Worm (Caenorhabditis elegans): ENCODE measurements around the gene mdt-29.
A peak's percentile ranks its signal among the peaks of the same experiment; 100 is the strongest.

Gene mdt-29

DNA sequence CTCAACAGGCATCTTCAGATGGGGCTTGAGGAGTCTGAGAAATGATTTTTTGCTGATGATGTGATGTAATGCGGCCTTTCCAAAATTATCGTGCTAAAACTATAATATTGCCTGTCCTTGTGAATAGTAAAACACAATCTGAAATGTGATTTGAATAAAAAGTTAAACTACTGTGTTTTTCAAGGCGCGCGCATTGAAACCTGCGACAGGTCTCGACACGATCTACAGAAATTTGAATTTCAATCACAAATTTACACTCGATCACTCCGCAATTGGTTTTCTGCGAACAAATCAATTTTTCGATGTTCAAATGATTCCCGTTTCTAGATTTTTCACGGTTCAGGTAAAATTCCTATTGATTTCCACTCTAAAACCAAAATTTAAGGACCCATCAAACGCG is 17.3 kb upstream of the mdt-29 start, which contains the start of gene toca-2:
Gene toca-2 (plus strand): TSS at position 208 of the 400 bp plus-strand sequence.
- no peak for TF ChIP-seq hif-1 (tag; optimal IDR thresholded peaks at IDR 0.05)
- peak; percentile 44 for TF ChIP-seq aha-1 (tag)

- TF ChIP-seq nhr-11 (tag; optimal IDR thresholded peaks at IDR 0.05), result no peak
- TF ChIP-seq aha-1 (tag), result peak; percentile 64
- TF ChIP-seq set-16 (GFP tag; IDR thresholded peaks at IDR 0.05), result peak; percentile 69
Observed at ce11 chrIII:13759691-13760090, 13.3 kb upstream of the mdt-29 start.

ce11 chrIII:13761022-13761421 is 12.0 kb upstream of the mdt-29 start:
- TF ChIP-seq lin-39 (tag; optimal IDR thresholded peaks at IDR 0.05) (no peak), zfp-3 (GFP tag; conservative IDR thresholded peaks at IDR 0.05) (0 out of 2 replicates have a peak, but pooled peaks have one; percentile 17), set-16 (GFP tag; IDR thresholded peaks at IDR 0.05) (peak; percentile 77), aha-1 (tag) (peak; percentile 77), gei-8 (GFP tag; optimal IDR thresholded peaks at IDR 0.05) (no peak), D1046.2 (GFP tag; IDR thresholded peaks at IDR 0.05) (0 out of 2 replicates have a peak, but pooled peaks have one; percentile 28)

DNA sequence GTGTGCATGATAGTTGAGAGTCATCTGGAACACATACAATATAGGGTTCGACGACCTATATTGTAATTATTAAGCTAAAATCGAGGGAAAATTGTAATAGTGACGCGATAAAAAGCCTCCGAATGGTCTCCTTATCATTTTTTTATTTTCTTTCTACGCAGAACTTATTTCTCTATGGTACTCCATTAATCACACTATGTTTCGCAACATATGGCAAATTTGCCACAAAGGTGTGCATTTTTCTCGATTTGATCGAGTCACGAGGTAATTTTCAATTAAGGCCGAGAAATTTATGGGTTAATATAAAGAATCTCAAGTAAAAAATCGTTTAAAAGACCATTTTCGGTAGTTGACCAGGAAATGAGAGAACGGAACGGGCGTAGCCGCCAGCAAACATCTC is 10.9 kb upstream of the mdt-29 start, which contains the start of gene dbn-1:
Gene dbn-1 (minus strand): TSS at position 24 of the 400 bp plus-strand sequence.
- TF ChIP-seq hmg-1.1 (GFP tag; IDR thresholded peaks at IDR 0.05) (no peak), pqm-1 (tag; optimal IDR thresholded peaks at IDR 0.05) (peak; percentile 77), nhr-76 (tag; optimal IDR thresholded peaks at IDR 0.05) (no peak), Y48G9A.11 (GFP tag; IDR thresholded peaks at IDR 0.05) (no peak), lsy-2 (tag; optimal IDR thresholded peaks at IDR 0.05) (peak in 1 of 2 experiments; percentile 37), gei-8 (GFP tag; optimal IDR thresholded peaks at IDR 0.05) (no peak), tra-1 (GFP tag; IDR thresholded peaks at IDR 0.05) (no peak), aha-1 (tag) (peak; percentile 91), nhr-28 (tag; optimal IDR thresholded peaks at IDR 0.05) (peak; percentile 70), mep-1 (tag; optimal IDR thresholded peaks at IDR 0.05) (peak; percentile 37), mdl-1 (tag; optimal IDR thresholded peaks at IDR 0.05) (no peak), daf-16 (GFP tag; optimal IDR thresholded peaks at IDR 0.05) (no peak), daf-16 (tag; optimal IDR thresholded peaks at IDR 0.05) (peak; percentile 45), nhr-42 (GFP tag; IDR thresholded peaks at IDR 0.05) (no peak), hlh-11 (tag; optimal IDR thresholded peaks at IDR 0.05) (peak; percentile 56), cey-2 (tag; optimal IDR thresholded peaks at IDR 0.05; ENCODE audit: borderline replicate concordance, insufficient read depth) (no peak), rbr-2 (tag; optimal IDR thresholded peaks at IDR 0.05) (no peak), hlh-30 (tag; optimal IDR thresholded peaks at IDR 0.05; ENCODE audit: insufficient read depth) (peak; percentile 58), php-3 (GFP tag; IDR thresholded peaks at IDR 0.05) (0 out of 2 replicates have a peak, but pooled peaks have one; percentile 50), D1046.2 (GFP tag; IDR thresholded peaks at IDR 0.05) (no peak), mxl-2 (GFP tag; conservative IDR thresholded peaks at IDR 0.05) (no peak), nhr-77 (tag; optimal IDR thresholded peaks at IDR 0.05) (peak; percentile 8), dve-1 (tag; optimal IDR thresholded peaks at IDR 0.05; ENCODE audit: insufficient read depth) (peak; percentile 61), mdt-29 (GFP tag; IDR thresholded peaks at IDR 0.05) (no peak)

DNA sequence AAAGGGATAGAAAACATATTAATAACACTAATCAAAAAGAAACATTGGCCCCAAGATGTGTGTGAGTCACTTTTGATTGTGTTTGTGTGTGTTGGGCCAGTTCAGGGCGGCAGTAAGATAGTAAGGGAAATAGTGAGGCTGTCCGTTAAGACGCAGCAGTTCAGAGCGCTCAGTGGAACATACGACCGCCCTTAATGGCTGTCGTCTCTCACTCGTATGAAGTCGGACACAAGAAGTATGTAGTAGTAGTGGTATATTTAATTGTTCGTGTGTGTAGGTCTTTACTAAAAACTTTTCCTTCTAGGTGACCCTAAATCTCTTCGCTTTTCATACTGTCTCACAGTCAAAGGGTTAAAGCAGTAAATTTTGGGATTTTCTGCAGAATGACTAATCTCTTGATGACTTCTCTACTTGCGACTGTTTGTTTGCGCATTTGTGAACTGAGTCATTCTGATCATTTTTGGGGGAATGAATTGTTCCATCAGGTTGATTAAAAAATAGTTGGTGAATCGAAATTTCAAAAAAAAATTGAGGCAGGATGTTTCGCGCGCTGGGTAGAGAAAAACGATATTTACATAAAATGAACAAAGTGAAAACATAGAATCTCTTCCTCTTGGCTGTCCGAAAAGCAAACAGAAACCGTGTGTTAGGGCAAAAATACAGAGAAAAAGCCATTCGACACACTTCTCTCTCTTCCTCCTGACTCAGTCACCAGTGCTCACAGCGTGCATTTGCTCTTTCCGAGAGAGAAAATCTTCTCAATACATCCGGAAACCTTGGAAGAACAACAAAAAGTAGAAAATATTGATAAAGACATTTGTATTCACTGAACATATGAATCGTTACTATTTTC is 9.5 kb upstream of the mdt-29 start:
- TF ChIP-seq F10B5.3 (tag; optimal IDR thresholded peaks at IDR 0.05) (peak; percentile 8), tag-97 (GFP tag; IDR thresholded peaks at IDR 0.05) (no peak), F37D6.2 (tag; optimal IDR thresholded peaks at IDR 0.05) (no peak), lin-1 (GFP tag; IDR thresholded peaks at IDR 0.05) (0 out of 2 replicates have a peak, but pooled peaks have one; percentile 7), hmg-1.1 (GFP tag; IDR thresholded peaks at IDR 0.05) (peak; percentile 34; the same call in 1 of the 2 replicates), lin-38 (GFP tag; IDR thresholded peaks at IDR 0.05) (peak; percentile 32), dpl-1 (GFP tag; optimal IDR thresholded peaks at IDR 0.05) (no peak), mxl-3 (GFP tag; optimal IDR thresholded peaks at IDR 0.05) (peak; percentile 45), unc-62 (GFP tag; optimal IDR thresholded peaks at IDR 0.05 in 1 of 2) (peak in 1 of 2 experiments; percentile 96), unc-62 (tag; optimal IDR thresholded peaks at IDR 0.05) (no peak), zip-11 (GFP tag; IDR thresholded peaks at IDR 0.05) (no peak), F49E8.2 (tag; optimal IDR thresholded peaks at IDR 0.05; ENCODE audit: borderline replicate concordance) (no peak), aha-1 (tag) (peak; percentile 98), mdt-29 (GFP tag; IDR thresholded peaks at IDR 0.05) (0 out of 2 replicates have a peak, but pooled peaks have one; percentile 36), nhr-48 (tag; optimal IDR thresholded peaks at IDR 0.05) (no peak), ama-1 (optimal IDR thresholded peaks at IDR 0.05) (peak; percentile 87)
